Worm (Caenorhabditis elegans) whole organism, midembryonic: ENCODE data around the gene srh-239.

ENCODE experiments used
- T22C8.4 ChIP-seq: fragments of 200-800 bp; sonication (Bioruptor generic); IDR thresholded peaks from 2 replicates; pipeline ENCODE4 v1.3.6; 2022; ENCODE audit warnings: missing genetic modification characterization, missing compliant biosample characterization
- cog-1 ChIP-seq: sonication (generic microtip); optimal IDR thresholded peaks from 2 replicates; lab custom pipeline; 2016; ENCODE audit warnings: missing genetic modification characterization, missing compliant biosample characterization
- flt-1 ChIP-seq: fragments of 200-800 bp; sonication (Bioruptor generic); IDR thresholded peaks from 2 replicates; pipeline ENCODE4 v1.3.6; 2022; ENCODE audit warnings: missing genetic modification characterization, missing compliant biosample characterization
- klf-2 ChIP-seq: fragments of 200-800 bp; sonication (Bioruptor generic); conservative IDR thresholded peaks from 2 replicates; pipeline ENCODE4 v1.3.6; 2022; ENCODE audit warnings: missing genetic modification reagents, missing genetic modification characterization, missing compliant biosample characterization
- med-1 ChIP-seq: sonication (generic microtip); optimal IDR thresholded peaks from 2 replicates; lab custom pipeline; 2017; ENCODE audit warnings: missing genetic modification characterization, mild to moderate bottlenecking, missing compliant biosample characterization, antibody characterized with exemption, missing genetic modification reagents; ENCODE audit not compliant: insufficient read depth
- ref-1 ChIP-seq: fragments of 200-800 bp; sonication (Bioruptor generic); conservative IDR thresholded peaks from 2 replicates; pipeline ENCODE4 v1.3.6; 2022; ENCODE audit warnings: missing genetic modification reagents, missing genetic modification characterization, missing compliant biosample characterization
- tab-1 ChIP-seq: fragments of 200-800 bp; sonication (Bioruptor generic); IDR thresholded peaks from 2 replicates; pipeline ENCODE4 v1.3.6; 2022; ENCODE audit warnings: missing genetic modification characterization, missing compliant biosample characterization
- ztf-23 ChIP-seq: fragments of 200-800 bp; sonication (Bioruptor generic); IDR thresholded peaks from 2 replicates; pipeline ENCODE4 v1.3.6; 2022; ENCODE audit warnings: missing genetic modification reagents, missing genetic modification characterization, missing compliant biosample characterization
- ztf-29 ChIP-seq: fragments of 200-800 bp; sonication (Bioruptor generic); IDR thresholded peaks from 2 replicates; pipeline ENCODE4 v1.3.6; 2022; ENCODE audit warnings: missing genetic modification reagents, missing genetic modification characterization, missing compliant biosample characterization

The srh-239 gene

DNA sequence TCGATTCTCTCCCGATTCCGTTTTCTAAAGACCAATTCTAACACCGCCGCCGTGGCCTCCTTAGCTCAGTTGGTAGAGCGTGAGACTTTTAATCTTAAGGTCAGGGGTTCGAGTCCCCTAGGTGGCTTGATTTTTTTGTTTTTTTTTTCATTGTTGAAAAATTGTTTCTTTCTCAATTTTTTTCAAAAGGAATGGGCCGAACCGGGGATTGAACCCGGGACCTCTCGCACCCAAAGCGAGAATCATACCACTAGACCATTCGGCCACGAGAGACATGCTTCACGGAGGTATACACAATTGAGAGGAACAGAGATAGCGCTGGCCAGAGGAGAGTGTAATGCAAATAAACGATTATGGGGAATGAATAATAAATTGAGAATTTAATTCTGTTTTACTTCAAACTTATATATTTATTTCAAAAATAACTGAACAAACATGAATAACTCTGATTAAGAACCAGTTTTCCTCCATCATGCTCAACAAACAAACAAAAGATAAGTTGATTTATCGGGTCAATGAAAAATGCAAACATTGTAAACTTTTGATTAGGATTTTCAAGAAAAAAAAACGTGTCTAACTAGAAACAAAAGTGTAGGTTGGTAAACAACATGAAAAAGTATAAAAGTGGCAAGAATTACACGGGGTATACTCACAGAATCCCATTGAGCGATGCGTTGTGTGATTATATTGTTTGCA lies 19.6 kb downstream of the srh-239 start, which contains the start of gene pqn-71:
Gene pqn-71, plus strand, starts transcription at position 646 of the 696 bp plus-strand sequence.
- TF ChIP-seq tab-1 (GFP tag; lab: Robert Waterston, UW) (peak; percentile 92; the same call in 1 of the 2 replicates), cog-1 (tag; lab: Kevin White, UChicago) (peak; percentile 91), klf-2 (GFP tag; lab: Robert Waterston, UW) (peak; percentile 88; the same call in 1 of the 2 replicates), T22C8.4 (GFP tag; lab: Robert Waterston, UW) (peak; percentile 77), flt-1 (GFP tag; lab: Robert Waterston, UW) (peak; percentile 91), ztf-23 (GFP tag; lab: Robert Waterston, UW) (peak; percentile 90), med-1 (peak; percentile 68), ztf-29 (peak; percentile 83; the same call in 1 of the 2 replicates), ref-1 (GFP tag; lab: Robert Waterston, UW) (peak; percentile 77; the same call in 1 of the 2 replicates)

ce11 chrV:15466017-15466416 lies 20.5 kb downstream of the srh-239 start:
- TF ChIP-seq med-1 = no peak

DNA sequence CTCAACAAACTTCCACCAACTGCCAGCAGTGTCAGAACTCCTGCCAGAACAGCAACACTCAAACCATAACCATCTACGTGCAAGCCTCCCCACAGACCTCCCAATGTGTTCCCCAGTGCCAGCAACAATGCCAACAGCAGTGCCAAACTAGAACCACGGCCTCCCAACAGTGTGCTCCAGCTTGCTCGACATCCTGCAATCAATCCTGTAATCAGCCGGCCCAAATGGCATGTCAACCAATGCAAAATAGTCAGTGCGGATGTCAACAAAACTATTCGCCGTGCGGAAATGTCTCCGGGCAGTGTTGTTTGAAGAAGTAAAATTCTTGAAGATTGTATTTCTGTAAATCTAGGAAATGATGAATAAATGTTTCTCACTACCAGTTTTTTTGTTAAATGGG lies 21.2 kb downstream of the srh-239 start:
- TF ChIP-seq cog-1 (tag; lab: Kevin White, UChicago) (no peak), flt-1 (GFP tag; lab: Robert Waterston, UW) (no peak), klf-2 (GFP tag; lab: Robert Waterston, UW) (no peak), ztf-29 (no peak), med-1 (no peak), ztf-23 (GFP tag; lab: Robert Waterston, UW) (no peak), ref-1 (GFP tag; lab: Robert Waterston, UW) (no peak), tab-1 (GFP tag; lab: Robert Waterston, UW) (no peak), T22C8.4 (GFP tag; lab: Robert Waterston, UW) (no peak)

- no peak for TF ChIP-seq ztf-29
- TF ChIP-seq klf-2 (GFP tag; lab: Robert Waterston, UW) = no peak
- TF ChIP-seq ztf-23 (GFP tag; lab: Robert Waterston, UW) = no peak
- TF ChIP-seq ref-1 (GFP tag; lab: Robert Waterston, UW) = no peak
- TF ChIP-seq tab-1 (GFP tag; lab: Robert Waterston, UW) = no peak
- no peak for TF ChIP-seq cog-1 (tag; lab: Kevin White, UChicago)
- TF ChIP-seq T22C8.4 (GFP tag; lab: Robert Waterston, UW) = no peak
- no peak for TF ChIP-seq med-1
- TF ChIP-seq flt-1 (GFP tag; lab: Robert Waterston, UW) = no peak
Measured at ce11 chrV:15471029-15471428, 25.5 kb downstream of the srh-239 start, which contains the start of gene dpf-1. TSS of gene dpf-1 (plus strand) at chrV:15471329.

DNA sequence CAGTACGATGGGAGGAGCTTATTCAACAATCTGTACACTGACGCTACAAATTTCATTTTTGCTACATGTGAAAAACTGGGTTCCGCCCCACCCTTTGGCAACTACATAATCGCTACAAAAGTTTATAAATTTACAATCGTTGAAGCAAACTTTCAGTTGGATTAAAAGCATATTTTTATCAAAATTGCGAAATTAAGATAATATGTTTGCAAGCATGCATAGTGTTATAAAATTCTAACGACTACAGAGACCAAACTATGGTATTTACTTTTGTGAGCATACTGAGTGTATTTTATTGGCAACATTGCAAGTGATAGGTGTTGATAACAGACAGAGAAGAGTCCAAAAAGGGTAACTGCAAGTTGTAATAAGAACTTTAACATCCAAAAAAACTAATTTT lies 33.1 kb downstream of the srh-239 start, which contains the start of gene C06B8.2:
Gene C06B8.2, minus strand, starts transcription at position 153 of the 400 bp plus-strand sequence.
- no peak for TF ChIP-seq flt-1 (GFP tag; lab: Robert Waterston, UW)
- TF ChIP-seq ztf-23 (GFP tag; lab: Robert Waterston, UW) = no peak
- no peak for TF ChIP-seq med-1
- no peak for TF ChIP-seq cog-1 (tag; lab: Kevin White, UChicago)
- no peak for TF ChIP-seq ref-1 (GFP tag; lab: Robert Waterston, UW)
- TF ChIP-seq T22C8.4 (GFP tag; lab: Robert Waterston, UW) = no peak
- TF ChIP-seq tab-1 (GFP tag; lab: Robert Waterston, UW) = no peak
- no peak for TF ChIP-seq ztf-29
- TF ChIP-seq klf-2 (GFP tag; lab: Robert Waterston, UW) = no peak

DNA sequence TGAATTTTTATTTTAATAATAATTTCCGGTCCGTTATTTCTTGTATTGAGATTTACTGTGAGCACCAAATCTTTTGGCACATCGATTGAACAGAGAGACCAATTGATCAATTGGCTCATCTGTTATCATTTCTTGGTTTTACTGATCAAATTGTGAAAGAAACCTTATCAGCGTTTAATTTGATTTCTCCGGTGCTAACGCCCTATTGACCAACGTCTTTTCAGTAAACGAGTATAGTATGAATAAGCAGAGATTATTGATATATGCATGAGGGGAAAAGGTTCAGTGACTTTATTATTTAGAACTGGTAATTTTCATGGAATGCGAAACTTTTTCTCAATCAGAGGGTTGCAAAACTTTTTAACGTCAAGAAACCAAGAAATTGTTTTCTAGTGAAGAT lies 33.6 kb downstream of the srh-239 start:
- no peak for TF ChIP-seq tab-1 (GFP tag; lab: Robert Waterston, UW)
- TF ChIP-seq flt-1 (GFP tag; lab: Robert Waterston, UW) = no peak
- no peak for TF ChIP-seq ztf-29
- no peak for TF ChIP-seq cog-1 (tag; lab: Kevin White, UChicago)
- TF ChIP-seq med-1 = no peak
- TF ChIP-seq klf-2 (GFP tag; lab: Robert Waterston, UW) = no peak
- TF ChIP-seq ref-1 (GFP tag; lab: Robert Waterston, UW) = no peak
- no peak for TF ChIP-seq T22C8.4 (GFP tag; lab: Robert Waterston, UW)
- TF ChIP-seq ztf-23 (GFP tag; lab: Robert Waterston, UW) = no peak

DNA sequence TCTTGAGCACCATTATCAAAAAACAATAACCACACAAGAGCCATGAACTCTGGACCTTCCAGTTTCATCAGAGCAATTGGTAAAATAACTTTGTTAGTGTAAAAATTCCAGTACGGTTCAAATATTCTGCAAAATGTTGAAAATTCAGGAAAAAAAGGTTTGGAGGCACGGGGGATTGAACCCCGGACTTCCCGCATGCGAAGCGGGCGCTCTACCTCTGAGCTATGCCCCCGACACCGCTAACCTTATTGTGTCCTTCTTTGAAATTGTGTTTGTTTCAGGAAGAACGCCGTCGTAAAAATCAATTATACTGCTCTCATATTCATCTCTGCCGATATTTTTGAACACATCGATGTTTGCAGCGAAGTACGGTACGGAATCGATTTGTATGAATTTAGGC lies 34.3 kb downstream of the srh-239 start:
- 0 out of 2 replicates have a peak, but pooled peaks have one; percentile 28 for TF ChIP-seq flt-1 (GFP tag; lab: Robert Waterston, UW)
- no peak for TF ChIP-seq ref-1 (GFP tag; lab: Robert Waterston, UW)

DNA sequence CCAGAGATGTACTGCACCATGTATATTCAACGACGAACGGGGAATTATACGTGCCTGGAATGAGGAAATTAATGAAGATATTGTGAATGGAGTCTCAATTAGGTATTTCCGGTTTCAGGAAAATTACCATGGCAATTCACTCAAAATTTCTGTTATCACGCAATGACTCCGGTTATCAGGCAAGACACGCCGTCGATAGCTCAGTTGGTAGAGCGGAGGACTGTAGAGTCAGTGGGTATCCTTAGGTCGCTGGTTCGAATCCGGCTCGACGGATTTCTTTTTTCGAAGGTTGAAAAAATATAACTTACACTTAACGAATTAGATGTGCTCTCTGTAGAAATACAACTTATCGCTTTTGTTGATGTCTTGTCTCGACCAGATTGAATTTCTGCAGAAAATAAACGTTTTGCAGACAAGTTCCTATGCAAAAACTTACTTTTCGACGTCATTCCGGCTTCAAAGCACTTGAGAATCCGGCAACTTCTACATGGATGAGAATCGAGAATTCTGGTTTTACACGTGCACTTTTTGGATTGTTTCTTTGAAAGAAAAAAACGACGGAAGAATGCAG lies 35.1 kb downstream of the srh-239 start:
- TF ChIP-seq ref-1 (GFP tag; lab: Robert Waterston, UW) (no peak), T22C8.4 (GFP tag; lab: Robert Waterston, UW) (no peak), cog-1 (tag; lab: Kevin White, UChicago) (no peak), ztf-29 (no peak), flt-1 (GFP tag; lab: Robert Waterston, UW) (no peak), klf-2 (GFP tag; lab: Robert Waterston, UW) (no peak)

DNA sequence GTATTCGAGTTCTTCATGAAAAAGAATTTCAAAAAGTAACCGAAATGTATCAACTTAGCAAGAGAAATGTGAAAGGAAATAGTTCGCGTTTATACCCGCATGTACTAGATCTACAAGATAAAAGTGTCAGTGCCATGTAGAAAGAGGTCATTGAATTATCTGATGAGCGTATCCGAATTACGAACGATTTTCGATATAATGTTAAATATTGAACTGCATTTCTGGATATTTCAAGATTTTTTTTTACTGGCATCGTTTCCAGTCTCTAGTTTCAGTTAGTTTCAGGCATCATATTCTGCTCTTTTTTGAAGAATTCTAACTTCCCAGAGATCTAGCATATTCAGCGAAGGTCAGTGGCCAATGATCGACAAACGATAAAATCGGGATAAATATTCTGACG lies 35.8 kb downstream of the srh-239 start, which contains the start of gene nhr-150:
Gene nhr-150, minus strand, starts transcription at position 92 of the 400 bp plus-strand sequence.
- TF ChIP-seq tab-1 (GFP tag; lab: Robert Waterston, UW) = no peak
- TF ChIP-seq T22C8.4 (GFP tag; lab: Robert Waterston, UW) = no peak
- no peak for TF ChIP-seq klf-2 (GFP tag; lab: Robert Waterston, UW)
- no peak for TF ChIP-seq cog-1 (tag; lab: Kevin White, UChicago)
- no peak for TF ChIP-seq ztf-29
- no peak for TF ChIP-seq med-1
- no peak for TF ChIP-seq flt-1 (GFP tag; lab: Robert Waterston, UW)
- no peak for TF ChIP-seq ref-1 (GFP tag; lab: Robert Waterston, UW)
- TF ChIP-seq ztf-23 (GFP tag; lab: Robert Waterston, UW) = no peak
